Worm (Caenorhabditis elegans): ENCODE data around the gene F39H12.1.

- TF ChIP-seq ama-1 (optimal IDR thresholded peaks at IDR 0.05): no peak
- TF ChIP-seq ama-1 (GFP tag; optimal IDR thresholded peaks at IDR 0.05): no peak
- no peak for TF ChIP-seq unc-62 (GFP tag; optimal IDR thresholded peaks at IDR 0.05)
- no peak for TF ChIP-seq B0019.2 (GFP tag; conservative IDR thresholded peaks at IDR 0.05)
- no peak for TF ChIP-seq chd-7 (tag; optimal IDR thresholded peaks at IDR 0.05)
- TF ChIP-seq attf-6 (GFP tag; IDR thresholded peaks at IDR 0.05): no peak
- TF ChIP-seq athp-1 (tag; optimal IDR thresholded peaks at IDR 0.05): no peak
- no peak for TF ChIP-seq egrh-3 (GFP tag; IDR thresholded peaks at IDR 0.05)
- TF ChIP-seq B0035.1 (tag; optimal IDR thresholded peaks at IDR 0.05): no peak
- TF ChIP-seq ceh-27 (GFP tag; optimal IDR thresholded peaks at IDR 0.05): no peak
Measured at ce11 chrX:853604-854003, 19.0 kb downstream of the F39H12.1 start.

All from whole organism, young adult.